ENCODE assay signal across 4 worm cellular contexts in the genomic region with DNA sequence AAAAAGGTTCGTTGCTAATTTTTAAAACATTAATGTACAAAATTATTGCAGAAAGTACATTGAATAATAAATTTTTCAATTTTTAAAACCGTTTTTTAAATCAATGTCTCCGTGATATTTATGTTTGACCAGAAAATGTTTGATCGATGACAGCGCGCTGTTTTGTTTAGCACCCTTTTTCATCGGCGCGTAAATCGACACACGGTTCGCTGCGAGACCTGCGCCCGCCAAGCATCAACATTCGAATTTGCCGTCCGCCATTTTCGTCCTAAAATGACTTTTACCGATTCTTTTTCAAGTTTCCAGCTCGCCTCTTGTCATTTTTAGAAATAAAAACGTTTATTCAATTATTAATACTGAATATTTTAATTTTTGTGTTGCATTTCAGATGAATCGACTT.
TF ChIP-seq lines count a peak whose summit lies in the region.

A gene (plus strand): TSS at position 389 of the 400 bp plus-strand sequence.

TF ChIP-seq in whole organism, L1 larva, 84 proteins besides CTCF, POLR2A, EP300 and RAD21 (continued from another document):
- TF ChIP-seq grh-1 (GFP tag; IDR thresholded peaks at IDR 0.05; lab: Robert Waterston, UW), result no peak
- no peak for TF ChIP-seq nhr-90 (tag; optimal IDR thresholded peaks at IDR 0.05; lab: Kevin White, UChicago; ENCODE audit: poor library complexity)
- no peak for TF ChIP-seq ces-1 (GFP tag; optimal IDR thresholded peaks at IDR 0.05; lab: Kevin White, UChicago)
- peak; percentile 26 for TF ChIP-seq blmp-1 (tag; optimal IDR thresholded peaks at IDR 0.05; lab: Kevin White, UChicago)
- peak in 1 of 2 experiments; percentile 2 for TF ChIP-seq mdl-1 (tag; optimal IDR thresholded peaks at IDR 0.05; lab: Kevin White, UChicago)
- peak; percentile 46 for TF ChIP-seq nhr-85 (tag; lab: Kevin White, UChicago)
- TF ChIP-seq aha-1 (tag; optimal IDR thresholded peaks at IDR 0.05; lab: Kevin White, UChicago), result no peak
- TF ChIP-seq lsy-2 (tag; optimal IDR thresholded peaks at IDR 0.05; lab: Kevin White, UChicago), result peak; percentile 43 to 68
- TF ChIP-seq jun-1 (tag; optimal IDR thresholded peaks at IDR 0.05; lab: Kevin White, UChicago), result no peak
- peak; percentile 79 to 86 (median 82) for TF ChIP-seq dpl-1 (GFP tag; optimal IDR thresholded peaks at IDR 0.05; lab: Kevin White, UChicago)
- TF ChIP-seq rnt-1 (tag; optimal IDR thresholded peaks at IDR 0.05; lab: Kevin White, UChicago), result peak; percentile 33
- TF ChIP-seq lin-14 (GFP tag; optimal IDR thresholded peaks at IDR 0.05; lab: Kevin White, UChicago), result peak; percentile 14
- TF ChIP-seq nhr-20 (tag; optimal IDR thresholded peaks at IDR 0.05; lab: Kevin White, UChicago), result peak; percentile 22
- peak; percentile 50 for TF ChIP-seq snu-23 (GFP tag; optimal IDR thresholded peaks at IDR 0.05; lab: Kevin White, UChicago)
- TF ChIP-seq zag-1 (tag; optimal IDR thresholded peaks at IDR 0.05; lab: Kevin White, UChicago), result no peak
- no peak for TF ChIP-seq nhr-28 (tag; optimal IDR thresholded peaks at IDR 0.05; lab: Kevin White, UChicago)
- no peak for TF ChIP-seq lin-15B (tag; optimal IDR thresholded peaks at IDR 0.05; lab: Kevin White, UChicago)
- TF ChIP-seq hlh-17 (GFP tag; optimal IDR thresholded peaks at IDR 0.05; lab: Kevin White, UChicago; ENCODE audit: borderline replicate concordance), result no peak
- TF ChIP-seq nhr-71 (tag; optimal IDR thresholded peaks at IDR 0.05; lab: Kevin White, UChicago), result peak; percentile 35
- TF ChIP-seq isw-1 (GFP tag; IDR thresholded peaks at IDR 0.05; lab: Robert Waterston, UW), result no peak
- TF ChIP-seq nhr-11 (tag; optimal IDR thresholded peaks at IDR 0.05; lab: Kevin White, UChicago), result no peak
- no peak for TF ChIP-seq ceh-88 (GFP tag; IDR thresholded peaks at IDR 0.05; lab: Robert Waterston, UW)
- TF ChIP-seq ceh-82 (tag; optimal IDR thresholded peaks at IDR 0.05; lab: Kevin White, UChicago), result peak in 1 of 3 experiments; percentile 25

TF ChIP-seq in whole organism, L2 larva, 48 proteins besides CTCF, POLR2A, EP300 and RAD21 (continued from another document):
- TF ChIP-seq sma-9 (GFP tag; optimal IDR thresholded peaks at IDR 0.05; lab: Kevin White, UChicago), result no peak
- TF ChIP-seq sma-9 (tag; optimal IDR thresholded peaks at IDR 0.05; lab: Kevin White, UChicago), result no peak
- no peak for TF ChIP-seq zag-1 (tag; optimal IDR thresholded peaks at IDR 0.05; lab: Kevin White, UChicago)
- TF ChIP-seq snpc-4 (tag; optimal IDR thresholded peaks at IDR 0.05; lab: Kevin White, UChicago), result no peak
- TF ChIP-seq gmeb-1 (tag; optimal IDR thresholded peaks at IDR 0.05; lab: Kevin White, UChicago), result peak; percentile 72
- no peak for TF ChIP-seq unc-39 (tag; optimal IDR thresholded peaks at IDR 0.05; lab: Kevin White, UChicago)
- no peak for TF ChIP-seq skn-1 (tag; optimal IDR thresholded peaks at IDR 0.05; lab: Kevin White, UChicago)
- no peak for TF ChIP-seq blmp-1 (tag; optimal IDR thresholded peaks at IDR 0.05; lab: Kevin White, UChicago; ENCODE audit: insufficient read depth)
- peak; percentile 11 for TF ChIP-seq crh-2 (tag; optimal IDR thresholded peaks at IDR 0.05; lab: Kevin White, UChicago)
- TF ChIP-seq nhr-6 (tag; optimal IDR thresholded peaks at IDR 0.05; lab: Kevin White, UChicago), result no peak
- no peak for TF ChIP-seq alr-1 (tag; optimal IDR thresholded peaks at IDR 0.05; lab: Kevin White, UChicago)
- TF ChIP-seq nhr-129 (tag; optimal IDR thresholded peaks at IDR 0.05; lab: Kevin White, UChicago), result no peak
- peak; percentile 11 for TF ChIP-seq C34F6.9 (tag; optimal IDR thresholded peaks at IDR 0.05; lab: Kevin White, UChicago)
- TF ChIP-seq lin-13 (GFP tag; optimal IDR thresholded peaks at IDR 0.05; lab: Kevin White, UChicago), result no peak
- no peak for TF ChIP-seq egl-27 (tag; optimal IDR thresholded peaks at IDR 0.05; lab: Kevin White, UChicago)
- TF ChIP-seq nhr-237 (tag; optimal IDR thresholded peaks at IDR 0.05; lab: Kevin White, UChicago), result no peak
- no peak for TF ChIP-seq mab-5 (tag; optimal IDR thresholded peaks at IDR 0.05; lab: Kevin White, UChicago)
- TF ChIP-seq nhr-23 (tag; optimal IDR thresholded peaks at IDR 0.05; lab: Kevin White, UChicago), result no peak
- TF ChIP-seq peb-1 (tag; optimal IDR thresholded peaks at IDR 0.05; lab: Kevin White, UChicago), result no peak
- TF ChIP-seq nhr-25 (tag; optimal IDR thresholded peaks at IDR 0.05; lab: Kevin White, UChicago), result no peak
- TF ChIP-seq lin-39 (tag; optimal IDR thresholded peaks at IDR 0.05; lab: Kevin White, UChicago), result no peak
- no peak for TF ChIP-seq dmd-4 (tag; optimal IDR thresholded peaks at IDR 0.05; lab: Kevin White, UChicago)
- TF ChIP-seq R02D3.7 (tag; optimal IDR thresholded peaks at IDR 0.05; lab: Kevin White, UChicago), result peak; percentile 55
- TF ChIP-seq ceh-82 (tag; optimal IDR thresholded peaks at IDR 0.05; lab: Kevin White, UChicago), result no peak
- no peak for TF ChIP-seq ZK546.5 (tag; optimal IDR thresholded peaks at IDR 0.05; lab: Kevin White, UChicago)
- TF ChIP-seq unc-55 (GFP tag; optimal IDR thresholded peaks at IDR 0.05; lab: Kevin White, UChicago), result no peak
- peak; percentile 2 for TF ChIP-seq sma-3 (GFP tag; optimal IDR thresholded peaks at IDR 0.05; lab: Kevin White, UChicago)
- no peak for TF ChIP-seq mdl-1 (tag; optimal IDR thresholded peaks at IDR 0.05; lab: Kevin White, UChicago)
- no peak for TF ChIP-seq sem-4 (tag; optimal IDR thresholded peaks at IDR 0.05; lab: Kevin White, UChicago)
- TF ChIP-seq ztf-11 (tag; optimal IDR thresholded peaks at IDR 0.05; lab: Kevin White, UChicago), result no peak

TF ChIP-seq in whole organism, L4 larva, 104 proteins besides CTCF, POLR2A, EP300 and RAD21 (continued from another document):
- TF ChIP-seq ceh-28 (tag; optimal IDR thresholded peaks at IDR 0.05; lab: Kevin White, UChicago) (no peak), mes-2 (tag; optimal IDR thresholded peaks at IDR 0.05; lab: Kevin White, UChicago; ENCODE audit: poor library complexity, severe bottlenecking) (peak; percentile 53)
TF ChIP-seq in whole organism, L4 larva: peak in this region for 10.

TF ChIP-seq in whole organism, young adult, 124 proteins besides CTCF, POLR2A, EP300 and RAD21 (continued from another document):
- TF ChIP-seq rec-8 (tag; optimal IDR thresholded peaks at IDR 0.05; lab: Kevin White, UChicago) (no peak), lsy-27 (tag; optimal IDR thresholded peaks at IDR 0.05; lab: Kevin White, UChicago; ENCODE audit: borderline replicate concordance, insufficient read depth) (no peak), hmg-1.2 (GFP tag; IDR thresholded peaks at IDR 0.05; lab: Robert Waterston, UW) (peak; percentile 63; the same call in 1 of the 2 replicates), efl-1 (GFP tag; optimal IDR thresholded peaks at IDR 0.05; lab: Kevin White, UChicago) (peak; percentile 98), attf-6 (GFP tag; IDR thresholded peaks at IDR 0.05; lab: Robert Waterston, UW) (no peak), F37B4.10 (GFP tag; IDR thresholded peaks at IDR 0.05; lab: Robert Waterston, UW) (no peak), F39B2.1 (GFP tag; IDR thresholded peaks at IDR 0.05; lab: Robert Waterston, UW) (no peak), unc-130 (GFP tag; optimal IDR thresholded peaks at IDR 0.05; lab: Kevin White, UChicago) (peak; percentile 77), lag-1 (GFP tag; IDR thresholded peaks at IDR 0.05; lab: Robert Waterston, UW) (no peak), mel-28 (tag; optimal IDR thresholded peaks at IDR 0.05; lab: Kevin White, UChicago; ENCODE audit: borderline replicate concordance) (no peak), cebp-2 (GFP tag; IDR thresholded peaks at IDR 0.05; lab: Robert Waterston, UW) (no peak), ZK185.1 (tag; optimal IDR thresholded peaks at IDR 0.05; lab: Kevin White, UChicago; ENCODE audit: poor library complexity, severe bottlenecking) (no peak), F57A8.1 (GFP tag; optimal IDR thresholded peaks at IDR 0.05; lab: Kevin White, UChicago) (no peak), D2030.7 (GFP tag; IDR thresholded peaks at IDR 0.05; lab: Robert Waterston, UW) (no peak), madf-8 (GFP tag; conservative IDR thresholded peaks at IDR 0.05; lab: Robert Waterston, UW) (peak; percentile 93), C17E4.6 (GFP tag; IDR thresholded peaks at IDR 0.05; lab: Robert Waterston, UW) (peak; percentile 69; the same call in 1 of the 2 replicates), dpl-1 (GFP tag; optimal IDR thresholded peaks at IDR 0.05; lab: Kevin White, UChicago) (peak; percentile 94), bed-1 (GFP tag; IDR thresholded peaks at IDR 0.05; lab: Robert Waterston, UW) (no peak), hsf-1 (GFP tag; IDR thresholded peaks at IDR 0.05; lab: Robert Waterston, UW) (peak; percentile 70), C06A6.2 (GFP tag; conservative IDR thresholded peaks at IDR 0.05; lab: Robert Waterston, UW) (no peak), atf-7 (tag; optimal IDR thresholded peaks at IDR 0.05; lab: Kevin White, UChicago) (no peak), lin-40 (tag; optimal IDR thresholded peaks at IDR 0.05; lab: Kevin White, UChicago) (no peak), ztf-25 (GFP tag; IDR thresholded peaks at IDR 0.05; lab: Robert Waterston, UW) (no peak), tbp1 (GFP tag; optimal IDR thresholded peaks at IDR 0.05; lab: Kevin White, UChicago) (peak; percentile 49), ceh-91 (GFP tag; IDR thresholded peaks at IDR 0.05; lab: Robert Waterston, UW) (peak; percentile 94), lsl-1 (GFP tag; optimal IDR thresholded peaks at IDR 0.05; lab: Kevin White, UChicago) (peak; percentile 80), nhr-120 (GFP tag; IDR thresholded peaks at IDR 0.05; lab: Robert Waterston, UW) (no peak), ccch-3 (GFP tag; optimal IDR thresholded peaks at IDR 0.05; lab: Kevin White, UChicago) (no peak), nfyb-1 (GFP tag; IDR thresholded peaks at IDR 0.05; lab: Robert Waterston, UW) (no peak), fkh-3 (tag; optimal IDR thresholded peaks at IDR 0.05; lab: Kevin White, UChicago) (no peak), madf-10 (tag; optimal IDR thresholded peaks at IDR 0.05; lab: Kevin White, UChicago) (no peak), die-1 (tag; optimal IDR thresholded peaks at IDR 0.05; lab: Kevin White, UChicago) (no peak), hlh-26 (GFP tag; conservative IDR thresholded peaks at IDR 0.05; lab: Robert Waterston, UW) (no peak), Y95B8A.8 (GFP tag; IDR thresholded peaks at IDR 0.05; lab: Robert Waterston, UW) (peak; percentile 55; the same call in 1 of the 2 replicates), rcor-1 (GFP tag; IDR thresholded peaks at IDR 0.05; lab: Robert Waterston, UW) (peak; percentile 24; the same call in 1 of the 2 replicates), madf-6 (GFP tag; IDR thresholded peaks at IDR 0.05; lab: Robert Waterston, UW) (peak; percentile 97), F33H1.4 (GFP tag; IDR thresholded peaks at IDR 0.05; lab: Robert Waterston, UW) (peak; percentile 95)
TF ChIP-seq in whole organism, young adult: peak in this region for 32.
